Fruit fly (Drosophila melanogaster) whole organism, embryonic: ENCODE data around the gene CG6739.

Source experiments
- CG13123 ChIP-seq: fragments of 200-800 bp; sonication (Bioruptor generic); optimal IDR thresholded peaks from 2 replicates; lab custom pipeline; 2016; ENCODE audit warnings: missing biosample characterization, missing genetic modification characterization
- CG15479 ChIP-seq: fragments of 200-800 bp; sonication (Bioruptor generic); optimal IDR thresholded peaks from 3 replicates; lab custom pipeline; 2019; ENCODE audit warnings: missing biosample characterization, mild to moderate bottlenecking, missing genetic modification characterization, moderate library complexity
- CG18262 ChIP-seq: fragments of 200-800 bp; optimal IDR thresholded peaks from 3 replicates; lab custom pipeline; 2019; ENCODE audit warnings: missing biosample characterization, mild to moderate bottlenecking, missing genetic modification characterization, moderate library complexity
- CG30020 ChIP-seq: fragments of 200-800 bp; optimal IDR thresholded peaks from 2 replicates; lab custom pipeline; 2019; ENCODE audit warnings: missing biosample characterization, mild to moderate bottlenecking, missing genetic modification characterization, moderate library complexity
- CG31224 ChIP-seq: fragments of 200-800 bp; sonication (Bioruptor generic); IDR thresholded peaks from 2 replicates; pipeline ENCODE4 v1.3.6; 2022; ENCODE audit warnings: missing biosample characterization, missing genetic modification characterization
- CG31388 ChIP-seq: fragments of 200-800 bp; sonication (Bioruptor generic); optimal IDR thresholded peaks from 2 replicates; lab custom pipeline; 2016; ENCODE audit warnings: missing biosample characterization, missing genetic modification characterization
- CG4707 ChIP-seq: fragments of 200-800 bp; sonication (Bioruptor generic); optimal IDR thresholded peaks from 2 replicates; lab custom pipeline; 2018; ENCODE audit warnings: missing biosample characterization, mild to moderate bottlenecking, missing genetic modification characterization, moderate library complexity
- CG6272 ChIP-seq: fragments of 200-800 bp; sonication (Bioruptor generic); IDR thresholded peaks from 2 replicates; pipeline ENCODE4 v1.3.6; 2022; ENCODE audit warnings: missing biosample characterization, missing genetic modification characterization
- CG9876 ChIP-seq: fragments of 200-800 bp; sonication (Bioruptor generic); optimal IDR thresholded peaks from 2 replicates; lab custom pipeline; 2016; ENCODE audit warnings: missing biosample characterization, missing genetic modification characterization
- Chrac-16 ChIP-seq: fragments of 200-800 bp; sonication (Bioruptor generic); optimal IDR thresholded peaks from 3 replicates; lab custom pipeline; 2016; ENCODE audit warnings: missing biosample characterization, missing genetic modification characterization
- Dp ChIP-seq: fragments of 200-800 bp; sonication (Bioruptor generic); optimal IDR thresholded peaks from 2 replicates; lab custom pipeline; 2018; ENCODE audit warnings: missing biosample characterization, mild to moderate bottlenecking, missing genetic modification characterization, moderate library complexity
- E2f1 ChIP-seq: fragments of 200-800 bp; sonication (Bioruptor generic); IDR thresholded peaks from 2 replicates; pipeline ENCODE4 v1.3.6; 2022; ENCODE audit warnings: missing biosample characterization, missing genetic modification characterization
- E2f2 ChIP-seq: fragments of 200-800 bp; sonication (Bioruptor generic); IDR thresholded peaks from 2 replicates; pipeline ENCODE4 v1.3.6; 2022; ENCODE audit warnings: missing biosample characterization, missing genetic modification characterization
- Fer2 ChIP-seq: fragments of 200-800 bp; sonication (Bioruptor generic); optimal IDR thresholded peaks from 2 replicates; lab custom pipeline; 2018; ENCODE audit warnings: missing biosample characterization, mild to moderate bottlenecking, missing genetic modification characterization, moderate library complexity
- H2.0 ChIP-seq: fragments of 200-800 bp; sonication (Bioruptor generic); IDR thresholded peaks from 2 replicates; pipeline ENCODE4 v1.3.6; 2022; ENCODE audit warnings: missing biosample characterization, missing genetic modification characterization
- HHEX ChIP-seq: fragments of 200-800 bp; sonication (Bioruptor generic); optimal IDR thresholded peaks from 3 replicates; lab custom pipeline; 2017; ENCODE audit warnings: missing biosample characterization, mild to moderate bottlenecking, missing genetic modification characterization, missing genetic modification reagents
- Kr ChIP-seq: fragments of 200-800 bp; sonication (Bioruptor generic); optimal IDR thresholded peaks from 2 replicates; lab custom pipeline; 2017; ENCODE audit warnings: missing biosample characterization, mild to moderate bottlenecking, missing genetic modification characterization
- NC2β ChIP-seq: fragments of 200-800 bp; sonication (Bioruptor generic); optimal IDR thresholded peaks from 2 replicates; lab custom pipeline; 2016; ENCODE audit warnings: missing biosample characterization, missing genetic modification characterization
- Stat92E ChIP-seq, 3 experiments: fragments of >200 bp in 2 of 3; fragments of 200-800 bp in 1 of 3; sonication (Bioruptor generic) in 1 of 3; optimal IDR thresholded peaks; 2 replicates each; lab custom pipeline; 2017 to 2019; ENCODE audit warnings: missing biosample characterization in 3 of 3, missing genetic modification characterization in 3 of 3, mild to moderate bottlenecking in 1 of 3, moderate library complexity in 1 of 3
- Taf1 ChIP-seq: fragments of 200-800 bp; sonication (Bioruptor generic); IDR thresholded peaks from 2 replicates; pipeline ENCODE4 v1.3.6; 2022; ENCODE audit warnings: missing biosample characterization, missing genetic modification characterization
- Xrp1 ChIP-seq: fragments of 200-800 bp; sonication (Bioruptor generic); IDR thresholded peaks from 2 replicates; pipeline ENCODE4 v1.3.6; 2022; ENCODE audit warnings: missing biosample characterization, missing genetic modification characterization
- abd-A ChIP-seq: fragments of 200-800 bp; sonication (Bioruptor generic); optimal IDR thresholded peaks from 3 replicates; lab custom pipeline; 2019; ENCODE audit warnings: missing biosample characterization, mild to moderate bottlenecking, missing genetic modification characterization, moderate library complexity
- amos ChIP-seq: fragments of 200-800 bp; sonication (Bioruptor generic); IDR thresholded peaks from 2 replicates; pipeline ENCODE4 v1.3.6; 2022; ENCODE audit warnings: missing biosample characterization, missing genetic modification characterization; ENCODE audit not compliant: partially characterized antibody
- aop ChIP-seq: fragments of 200-800 bp; sonication (Bioruptor generic); IDR thresholded peaks from 2 replicates; pipeline ENCODE4 v1.3.6; 2022; ENCODE audit warnings: missing biosample characterization, missing genetic modification characterization
- ap ChIP-seq: fragments of 200-800 bp; sonication (Bioruptor generic); IDR thresholded peaks from 2 replicates; pipeline ENCODE4 v1.3.6; 2022; ENCODE audit warnings: missing biosample characterization, missing genetic modification characterization
- ash1 ChIP-seq: fragments of 200-800 bp; sonication (Bioruptor generic); optimal IDR thresholded peaks from 2 replicates; lab custom pipeline; 2018; ENCODE audit warnings: missing biosample characterization, mild to moderate bottlenecking, missing genetic modification characterization
- bcd ChIP-seq: fragments of 200-800 bp; sonication (Bioruptor generic); optimal IDR thresholded peaks from 2 replicates; lab custom pipeline; 2017; ENCODE audit warnings: missing biosample characterization, mild to moderate bottlenecking, missing genetic modification characterization
- br ChIP-seq: fragments of >200 bp; optimal IDR thresholded peaks from 2 replicates; lab custom pipeline; 2017
- bsh ChIP-seq, 2 experiments: fragments of 200-800 bp; sonication (Bioruptor generic); optimal IDR thresholded peaks; 2 replicates each; lab custom pipeline; 2017 to 2018; ENCODE audit warnings: mild to moderate bottlenecking in 2 of 2, missing biosample characterization in 2 of 2, missing genetic modification characterization in 2 of 2, moderate library complexity in 1 of 2
- chinmo ChIP-seq: fragments of 200-800 bp; sonication (Bioruptor generic); IDR thresholded peaks from 4 replicates; pipeline ENCODE4 v1.3.6; 2022; ENCODE audit warnings: missing biosample characterization, missing genetic modification characterization; ENCODE audit not compliant: partially characterized antibody
- chn ChIP-seq: fragments of 200-800 bp; sonication (Bioruptor generic); optimal IDR thresholded peaks from 2 replicates; lab custom pipeline; 2016; ENCODE audit warnings: missing biosample characterization, missing genetic modification characterization
- crol ChIP-seq: fragments of 200-800 bp; sonication (Bioruptor generic); IDR thresholded peaks from 2 replicates; pipeline ENCODE4 v1.3.6; 2022; ENCODE audit warnings: missing biosample characterization, missing genetic modification characterization
- danr ChIP-seq: fragments of 200-800 bp; sonication (Bioruptor generic); IDR thresholded peaks from 2 replicates; pipeline ENCODE4 v1.3.6; 2022; ENCODE audit warnings: missing biosample characterization, missing genetic modification characterization
- dm ChIP-seq: fragments of 200-800 bp; sonication (Bioruptor generic); optimal IDR thresholded peaks from 3 replicates; lab custom pipeline; 2016; ENCODE audit warnings: missing biosample characterization, missing genetic modification characterization
- dmrt11E ChIP-seq: fragments of 200-800 bp; sonication (Bioruptor generic); optimal IDR thresholded peaks from 3 replicates; lab custom pipeline; 2018; ENCODE audit warnings: missing biosample characterization, mild to moderate bottlenecking, missing genetic modification characterization, moderate library complexity
- esg ChIP-seq: fragments of 200-800 bp; sonication (Bioruptor generic); conservative IDR thresholded peaks from 2 replicates; pipeline ENCODE4 v1.3.6; 2022; ENCODE audit warnings: missing biosample characterization, missing genetic modification characterization
- gcm ChIP-seq: fragments of 200-800 bp; sonication (Bioruptor generic); optimal IDR thresholded peaks from 2 replicates; lab custom pipeline; 2019; ENCODE audit warnings: missing biosample characterization, mild to moderate bottlenecking, missing genetic modification characterization, moderate library complexity
- gsb-n ChIP-seq: fragments of 200-800 bp; sonication (Bioruptor generic); optimal IDR thresholded peaks from 3 replicates; lab custom pipeline; 2018; ENCODE audit warnings: missing biosample characterization, mild to moderate bottlenecking, missing genetic modification characterization
- lab ChIP-seq: fragments of 200-800 bp; sonication (Bioruptor generic); optimal IDR thresholded peaks from 3 replicates; lab custom pipeline; 2017; ENCODE audit warnings: missing biosample characterization, missing genetic modification characterization, mild to moderate bottlenecking, moderate library complexity, missing genetic modification reagents
- lmd ChIP-seq: fragments of 200-800 bp; sonication (Bioruptor generic); IDR thresholded peaks from 2 replicates; pipeline ENCODE4 v1.3.6; 2022; ENCODE audit warnings: missing biosample characterization, missing genetic modification characterization
- nerfin-1 ChIP-seq: fragments of 200-800 bp; sonication (Bioruptor generic); optimal IDR thresholded peaks from 3 replicates; lab custom pipeline; 2019; ENCODE audit warnings: missing biosample characterization, mild to moderate bottlenecking, missing genetic modification characterization, moderate library complexity
- odd ChIP-seq: fragments of 200-800 bp; sonication (Bioruptor generic); optimal IDR thresholded peaks from 2 replicates; lab custom pipeline; 2017; ENCODE audit warnings: missing biosample characterization, mild to moderate bottlenecking, missing genetic modification characterization
- phol ChIP-seq: fragments of 200-800 bp; sonication (Bioruptor generic); optimal IDR thresholded peaks from 3 replicates; lab custom pipeline; 2018; ENCODE audit warnings: missing biosample characterization, mild to moderate bottlenecking, missing genetic modification characterization, moderate library complexity
- psq ChIP-seq: fragments of 200-800 bp; sonication (Bioruptor generic); optimal IDR thresholded peaks from 2 replicates; lab custom pipeline; 2017; ENCODE audit warnings: missing biosample characterization, missing genetic modification characterization
- pzg ChIP-seq: fragments of 200-800 bp; sonication (Bioruptor generic); optimal IDR thresholded peaks from 3 replicates; lab custom pipeline; 2018; ENCODE audit warnings: missing biosample characterization, mild to moderate bottlenecking, missing genetic modification characterization, moderate library complexity
- salm ChIP-seq: fragments of 200-800 bp; sonication (Bioruptor generic); optimal IDR thresholded peaks from 2 replicates; lab custom pipeline; 2018; ENCODE audit warnings: missing biosample characterization, mild to moderate bottlenecking, missing genetic modification characterization
- sc ChIP-seq, 3 experiments: fragments of >200 bp in 2 of 3; fragments of 200-800 bp in 1 of 3; sonication (Bioruptor generic) in 1 of 3; optimal IDR thresholded peaks; 2 replicates in 2 of 3; 3 replicates in 1 of 3; lab custom pipeline; 2017; ENCODE audit warnings: mild to moderate bottlenecking in 1 of 3, missing biosample characterization in 1 of 3, missing genetic modification characterization in 1 of 3, missing genetic modification reagents in 1 of 3
- schlank ChIP-seq: fragments of 200-800 bp; sonication (Bioruptor generic); optimal IDR thresholded peaks from 2 replicates; lab custom pipeline; 2018; ENCODE audit warnings: missing biosample characterization, mild to moderate bottlenecking, missing genetic modification characterization
- wek ChIP-seq: fragments of 200-800 bp; sonication (Bioruptor generic); optimal IDR thresholded peaks from 3 replicates; lab custom pipeline; 2018; ENCODE audit warnings: missing biosample characterization, mild to moderate bottlenecking, missing genetic modification characterization, moderate library complexity
- zfh1 ChIP-seq: fragments of 200-800 bp; sonication (Bioruptor generic); IDR thresholded peaks from 3 replicates; pipeline ENCODE4 v1.3.6; 2022; ENCODE audit warnings: missing biosample characterization, missing genetic modification characterization

CG6739 gene

dm6 chr2L:7641606-7642190 is 33.5 kb downstream of the CG6739 start (continued):
- TF ChIP-seq phol (tag; lab: Kevin White, UChicago) = peak; percentile 40
- no peak for TF ChIP-seq aop
- no peak for TF ChIP-seq br
- TF ChIP-seq nerfin-1 (tag; lab: Kevin White, UChicago) = no peak
- TF ChIP-seq chn (GFP tag; lab: Kevin White, UChicago) = peak; percentile 89
- TF ChIP-seq Fer2 (tag; lab: Kevin White, UChicago) = no peak
- TF ChIP-seq E2f1 (GFP tag; lab: Robert Waterston, UW) = peak; percentile 59
- no peak for TF ChIP-seq Kr (GFP tag; lab: Kevin White, UChicago)
- peak; percentile 49 for TF ChIP-seq Dp
- no peak for TF ChIP-seq sc (optimal IDR thresholded peaks at IDR 0.05; lab: Kevin White, UChicago)
- TF ChIP-seq sc (GFP tag; optimal IDR thresholded peaks at IDR 0.05; lab: Kevin White, UChicago) = peak; percentile 81
- no peak for TF ChIP-seq gsb-n
- TF ChIP-seq dmrt11E (tag; lab: Kevin White, UChicago) = peak; percentile 50
- no peak for TF ChIP-seq CG15479 (GFP tag; lab: Kevin White, UChicago)
- peak; percentile 86 for TF ChIP-seq Chrac-16 (GFP tag; lab: Kevin White, UChicago)
- TF ChIP-seq Taf1 (GFP tag; lab: Robert Waterston, UW) = peak; percentile 31; the same call in 1 of the 2 replicates
- TF ChIP-seq HHEX (GFP tag; lab: Kevin White, UChicago) = peak; percentile 12
- TF ChIP-seq lmd = peak; percentile 78
- TF ChIP-seq E2f2 (GFP tag; lab: Robert Waterston, UW) = peak; percentile 56
- TF ChIP-seq NC2β (GFP tag; lab: Kevin White, UChicago) = peak; percentile 94
- TF ChIP-seq amos (GFP tag; lab: Robert Waterston, UW) = peak; percentile 45
- TF ChIP-seq zfh1 = peak; percentile 89
- peak; percentile 35 for TF ChIP-seq bcd (GFP tag; lab: Kevin White, UChicago)
- TF ChIP-seq pzg = no peak
- peak; percentile 81 for TF ChIP-seq CG4707 (GFP tag; lab: Kevin White, UChicago)
- TF ChIP-seq bsh (GFP tag; optimal IDR thresholded peaks at IDR 0.05; lab: Kevin White, UChicago) = no peak
- TF ChIP-seq Xrp1 (GFP tag; lab: Robert Waterston, UW) = 0 out of 2 replicates have a peak, but pooled peaks have one; percentile 23
- TF ChIP-seq salm (tag; lab: Kevin White, UChicago) = no peak
- no peak for TF ChIP-seq CG30020 (tag; lab: Kevin White, UChicago)
- no peak for TF ChIP-seq CG18262 (tag; lab: Kevin White, UChicago)
- TF ChIP-seq danr (GFP tag; lab: Robert Waterston, UW) = no peak
- TF ChIP-seq ash1 = no peak
- TF ChIP-seq wek (GFP tag; lab: Kevin White, UChicago) = no peak
- peak; percentile 69 for TF ChIP-seq CG31224
- TF ChIP-seq CG6272 (GFP tag; lab: Robert Waterston, UW) = peak; percentile 74
- TF ChIP-seq CG9876 (GFP tag; lab: Kevin White, UChicago) = peak; percentile 98
- no peak for TF ChIP-seq abd-A (tag; lab: Kevin White, UChicago)
- TF ChIP-seq dm (GFP tag; lab: Kevin White, UChicago) = peak; percentile 61
- TF ChIP-seq H2.0 (GFP tag; lab: Robert Waterston, UW) = peak; percentile 75
- peak; percentile 57 for TF ChIP-seq schlank (tag; lab: Kevin White, UChicago)
- no peak for TF ChIP-seq odd (GFP tag; lab: Kevin White, UChicago)
- peak; percentile 12 for TF ChIP-seq psq (GFP tag; lab: Kevin White, UChicago)
- no peak for TF ChIP-seq CG31388 (GFP tag; lab: Kevin White, UChicago)
- TF ChIP-seq gcm (GFP tag; lab: Kevin White, UChicago) = peak; percentile 45
- peak; percentile 69 for TF ChIP-seq esg
- no peak for TF ChIP-seq Stat92E (GFP tag; optimal IDR thresholded peaks at IDR 0.05; lab: Kevin White, UChicago)
- TF ChIP-seq CG13123 (GFP tag; lab: Kevin White, UChicago) = peak; percentile 22
- no peak for TF ChIP-seq crol
- no peak for TF ChIP-seq lab (GFP tag; lab: Kevin White, UChicago)
- TF ChIP-seq chinmo = no peak
- TF ChIP-seq ap (GFP tag; lab: Robert Waterston, UW) = peak; percentile 84
